Fruit fly (Drosophila melanogaster) whole organism, prepupa: Measurements from ENCODE around the gene CG13004.

Source experiments
- Blimp-1 ChIP-seq: fragments of 200-800 bp; sonication (Bioruptor generic); optimal IDR thresholded peaks from 3 replicates; lab custom pipeline; 2017; ENCODE audit warnings: missing biosample characterization, missing genetic modification characterization, mild to moderate bottlenecking, moderate library complexity, missing genetic modification reagents
- CG10631 ChIP-seq: fragments of 200-800 bp; sonication (Bioruptor generic); optimal IDR thresholded peaks from 2 replicates; lab custom pipeline; 2016; ENCODE audit warnings: missing biosample characterization, missing genetic modification characterization
- CG10669 ChIP-seq: fragments of 200-800 bp; sonication (Bioruptor generic); optimal IDR thresholded peaks from 3 replicates; lab custom pipeline; 2018; ENCODE audit warnings: missing biosample characterization, mild to moderate bottlenecking, missing genetic modification characterization, moderate library complexity
- CG11294 ChIP-seq: fragments of 200-800 bp; sonication (Bioruptor generic); IDR thresholded peaks from 2 replicates; pipeline ENCODE4 v1.3.6; 2022; ENCODE audit warnings: missing biosample characterization, missing genetic modification characterization
- CG11762 ChIP-seq: fragments of 200-800 bp; sonication (Bioruptor generic); optimal IDR thresholded peaks from 3 replicates; lab custom pipeline; 2016; ENCODE audit warnings: missing biosample characterization, missing genetic modification characterization; ENCODE audit not compliant: insufficient read depth
- CG11902 ChIP-seq: fragments of 200-800 bp; sonication (Bioruptor generic); optimal IDR thresholded peaks from 3 replicates; lab custom pipeline; 2016; ENCODE audit warnings: missing biosample characterization, missing genetic modification characterization
- CG15336 ChIP-seq: fragments of 200-800 bp; sonication (Bioruptor generic); IDR thresholded peaks from 2 replicates; pipeline ENCODE4 v1.3.6; 2022; ENCODE audit warnings: missing biosample characterization, missing genetic modification characterization
- CG16779 ChIP-seq: fragments of 200-800 bp; sonication (Bioruptor generic); optimal IDR thresholded peaks from 3 replicates; lab custom pipeline; 2017; ENCODE audit warnings: missing biosample characterization, mild to moderate bottlenecking, missing genetic modification characterization
- CG3032 ChIP-seq: fragments of 200-800 bp; optimal IDR thresholded peaks from 2 replicates; lab custom pipeline; 2019; ENCODE audit warnings: missing biosample characterization, mild to moderate bottlenecking, missing genetic modification characterization, moderate library complexity
- CG32006 ChIP-seq: fragments of 200-800 bp; sonication (Bioruptor generic); optimal IDR thresholded peaks from 3 replicates; lab custom pipeline; 2017; ENCODE audit warnings: missing biosample characterization, mild to moderate bottlenecking, missing genetic modification characterization
- CG34406 ChIP-seq: fragments of 200-800 bp; sonication (Bioruptor generic); optimal IDR thresholded peaks from 3 replicates; lab custom pipeline; 2016; ENCODE audit warnings: missing biosample characterization, missing genetic modification characterization
- CG3919 ChIP-seq: fragments of 200-800 bp; sonication (Bioruptor generic); optimal IDR thresholded peaks from 3 replicates; lab custom pipeline; 2016; ENCODE audit warnings: missing biosample characterization, missing genetic modification characterization
- CG4318 ChIP-seq: fragments of 200-800 bp; sonication (Bioruptor generic); optimal IDR thresholded peaks from 3 replicates; lab custom pipeline; 2017; ENCODE audit warnings: missing biosample characterization, mild to moderate bottlenecking, missing genetic modification characterization
- CG6163 ChIP-seq: fragments of 200-800 bp; sonication (Bioruptor generic); IDR thresholded peaks from 3 replicates; pipeline ENCODE4 v1.3.6; 2022; ENCODE audit warnings: missing biosample characterization, missing genetic modification characterization
- CG6276 ChIP-seq: fragments of 200-800 bp; sonication (Bioruptor generic); optimal IDR thresholded peaks from 2 replicates; lab custom pipeline; 2017; ENCODE audit warnings: missing biosample characterization, mild to moderate bottlenecking, missing genetic modification characterization
- CG6854 ChIP-seq: fragments of 200-800 bp; sonication (Bioruptor generic); optimal IDR thresholded peaks from 2 replicates; lab custom pipeline; 2017; ENCODE audit warnings: missing biosample characterization, mild to moderate bottlenecking, missing genetic modification characterization
- CG7368 ChIP-seq: fragments of 200-800 bp; sonication (Bioruptor generic); optimal IDR thresholded peaks from 3 replicates; lab custom pipeline; 2016; ENCODE audit warnings: missing biosample characterization, missing genetic modification characterization
- CG8119 ChIP-seq: fragments of 200-800 bp; sonication (Bioruptor generic); IDR thresholded peaks from 3 replicates; pipeline ENCODE4 v1.3.6; 2022; ENCODE audit warnings: missing biosample characterization, missing genetic modification characterization
- CG8632 ChIP-seq: fragments of 200-800 bp; sonication (Bioruptor generic); optimal IDR thresholded peaks from 3 replicates; lab custom pipeline; 2016; ENCODE audit warnings: missing biosample characterization, missing genetic modification characterization
- Eip75B ChIP-seq: fragments of 200-800 bp; sonication (Bioruptor generic); optimal IDR thresholded peaks from 3 replicates; lab custom pipeline; 2016; ENCODE audit warnings: missing biosample characterization, missing genetic modification characterization
- Eip78C ChIP-seq: fragments of 200-800 bp; sonication (Bioruptor generic); peaks from one replicate; lab custom pipeline; 2016; ENCODE audit warnings: missing biosample characterization, missing genetic modification characterization
- Eip93F ChIP-seq: fragments of 200-800 bp; sonication (Bioruptor generic); optimal IDR thresholded peaks from 2 replicates; lab custom pipeline; 2016; ENCODE audit warnings: missing biosample characterization, mild to moderate bottlenecking, missing genetic modification characterization
- Ets96B ChIP-seq: fragments of 200-800 bp; optimal IDR thresholded peaks from 2 replicates; lab custom pipeline; 2019; ENCODE audit warnings: missing biosample characterization, mild to moderate bottlenecking, missing genetic modification characterization, moderate library complexity
- Hr38 ChIP-seq: sonication (Bioruptor generic); optimal IDR thresholded peaks from 2 replicates; lab custom pipeline; 2016; ENCODE audit warnings: missing biosample characterization, missing genetic modification characterization
- Hr4 ChIP-seq: fragments of 200-800 bp; sonication (Bioruptor generic); optimal IDR thresholded peaks from 3 replicates; lab custom pipeline; 2016; ENCODE audit warnings: missing biosample characterization, missing genetic modification characterization
- Met ChIP-seq: fragments of 200-800 bp; sonication (Bioruptor generic); optimal IDR thresholded peaks from 3 replicates; lab custom pipeline; 2016; ENCODE audit warnings: missing biosample characterization, missing genetic modification characterization
- OdsH ChIP-seq: fragments of 200-800 bp; sonication (Bioruptor generic); optimal IDR thresholded peaks from 3 replicates; lab custom pipeline; 2016; ENCODE audit warnings: missing biosample characterization, missing genetic modification characterization
- Sox102F ChIP-seq: fragments of 200-800 bp; sonication (Bioruptor generic); optimal IDR thresholded peaks from 2 replicates; lab custom pipeline; 2016; ENCODE audit warnings: missing biosample characterization, mild to moderate bottlenecking, missing genetic modification characterization
- Sox14 ChIP-seq: fragments of 200-800 bp; sonication (Bioruptor generic); optimal IDR thresholded peaks from 3 replicates; lab custom pipeline; 2016; ENCODE audit warnings: missing biosample characterization, missing genetic modification characterization
- Sox15 ChIP-seq: fragments of 200-800 bp; sonication (Bioruptor generic); optimal IDR thresholded peaks from 3 replicates; lab custom pipeline; 2016; ENCODE audit warnings: missing biosample characterization, missing genetic modification characterization
- achi ChIP-seq: fragments of 200-800 bp; sonication (Bioruptor generic); optimal IDR thresholded peaks from 3 replicates; lab custom pipeline; 2016; ENCODE audit warnings: missing biosample characterization, missing genetic modification characterization
- acj6 ChIP-seq: fragments of 200-800 bp; sonication (Bioruptor generic); optimal IDR thresholded peaks from 3 replicates; lab custom pipeline; 2016; ENCODE audit warnings: missing biosample characterization, missing genetic modification characterization
- cyc ChIP-seq: fragments of 200-800 bp; sonication (Bioruptor generic); optimal IDR thresholded peaks from 3 replicates; lab custom pipeline; 2016; ENCODE audit warnings: missing biosample characterization, missing genetic modification characterization
- eg ChIP-seq: fragments of 200-800 bp; sonication (Bioruptor generic); IDR thresholded peaks from 3 replicates; pipeline ENCODE4 v1.3.6; 2022; ENCODE audit warnings: missing biosample characterization, missing genetic modification characterization
- esn ChIP-seq: fragments of 200-800 bp; sonication (Bioruptor generic); optimal IDR thresholded peaks from 2 replicates; lab custom pipeline; 2016; ENCODE audit warnings: missing biosample characterization, mild to moderate bottlenecking, missing genetic modification characterization, moderate library complexity
- fkh ChIP-seq: fragments of 200-800 bp; sonication (Bioruptor generic); optimal IDR thresholded peaks from 3 replicates; lab custom pipeline; 2017; ENCODE audit warnings: missing biosample characterization, mild to moderate bottlenecking, missing genetic modification characterization, moderate library complexity
- lz ChIP-seq: fragments of 200-800 bp; sonication (Bioruptor generic); optimal IDR thresholded peaks from 3 replicates; lab custom pipeline; 2016; ENCODE audit warnings: missing biosample characterization, missing genetic modification characterization
- pdm3 ChIP-seq: fragments of 200-800 bp; sonication (Bioruptor generic); optimal IDR thresholded peaks from 3 replicates; lab custom pipeline; 2016; ENCODE audit warnings: missing biosample characterization, missing genetic modification characterization
- salr ChIP-seq, 2 experiments: fragments of 200-800 bp; sonication (Bioruptor generic); optimal IDR thresholded peaks; 3 replicates each; lab custom pipeline; 2016 to 2018; ENCODE audit warnings: missing biosample characterization in 2 of 2, missing genetic modification characterization in 2 of 2, mild to moderate bottlenecking in 1 of 2
- spab ChIP-seq: fragments of 200-800 bp; sonication (Bioruptor generic); optimal IDR thresholded peaks from 2 replicates; lab custom pipeline; 2017; ENCODE audit warnings: missing biosample characterization, mild to moderate bottlenecking, missing genetic modification characterization, missing genetic modification reagents
- ss ChIP-seq, 2 experiments: fragments of 200-800 bp; sonication (Bioruptor generic); optimal IDR thresholded peaks; 2 replicates in 1 of 2; 3 replicates in 1 of 2; lab custom pipeline; 2017 to 2018; ENCODE audit warnings: mild to moderate bottlenecking in 2 of 2, missing biosample characterization in 2 of 2, missing genetic modification characterization in 2 of 2, moderate library complexity in 1 of 2
- svp ChIP-seq: fragments of 200-800 bp; sonication (Bioruptor generic); peaks from one replicate; lab custom pipeline; 2016; ENCODE audit warnings: missing biosample characterization, missing genetic modification characterization
- topi ChIP-seq: fragments of 200-800 bp; sonication (Bioruptor generic); optimal IDR thresholded peaks from 3 replicates; lab custom pipeline; 2016; ENCODE audit warnings: missing biosample characterization, missing genetic modification characterization

CG13004 gene

DNA sequence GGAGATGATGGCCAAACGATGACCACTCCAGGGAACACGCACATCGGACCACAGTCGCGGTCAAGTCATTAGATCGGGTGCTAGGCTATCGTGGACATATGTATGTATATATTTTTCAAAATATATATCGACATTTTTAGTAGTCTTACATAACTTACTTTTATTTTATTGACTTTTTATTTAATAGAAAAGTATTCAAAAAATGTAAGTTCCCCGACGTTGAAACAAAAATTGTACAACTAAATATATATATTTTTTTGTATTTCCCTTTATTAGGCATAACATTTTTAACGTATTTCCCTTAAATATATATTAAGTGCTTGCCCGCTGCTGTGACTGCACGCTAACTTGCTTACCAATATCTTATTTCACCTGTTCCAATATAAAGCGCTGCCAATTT is 20.2 kb downstream of the CG13004 start (continued):
- TF ChIP-seq CG6276 (GFP tag; lab: Kevin White, UChicago), result peak; percentile 35

- peak; percentile 14 for TF ChIP-seq CG10669 (GFP tag; lab: Kevin White, UChicago)
- TF ChIP-seq Eip78C, result peak; percentile 69
- TF ChIP-seq fkh (GFP tag; lab: Kevin White, UChicago), result no peak
- peak; percentile 60 for TF ChIP-seq svp (GFP tag; lab: Kevin White, UChicago)
- peak; percentile 26; the same call in 1 of the 2 replicates for TF ChIP-seq CG11294
- peak; percentile 16 for TF ChIP-seq CG3919 (GFP tag; lab: Kevin White, UChicago)
- no peak for TF ChIP-seq CG6854 (GFP tag; lab: Kevin White, UChicago)
- TF ChIP-seq Sox15 (GFP tag; lab: Kevin White, UChicago), result no peak
- TF ChIP-seq Met (GFP tag; lab: Kevin White, UChicago), result peak; percentile 7
- TF ChIP-seq Eip93F (GFP tag; lab: Kevin White, UChicago), result no peak
- no peak for TF ChIP-seq CG11902 (GFP tag; lab: Kevin White, UChicago)
- peak; percentile 1 for TF ChIP-seq Ets96B (tag; lab: Kevin White, UChicago)
- TF ChIP-seq Eip75B, result no peak
- TF ChIP-seq CG10631 (GFP tag; lab: Kevin White, UChicago), result peak; percentile 6
- TF ChIP-seq Hr4 (GFP tag; lab: Kevin White, UChicago), result peak; percentile 18
- TF ChIP-seq CG6163, result 0 out of 3 replicates have a peak, but pooled peaks have one; percentile 26
- peak; percentile 40; the same call in 1 of the 3 replicates for TF ChIP-seq eg (GFP tag; lab: Robert Waterston, UW)
- TF ChIP-seq CG15336 (GFP tag; lab: Robert Waterston, UW), result 0 out of 2 replicates have a peak, but pooled peaks have one; percentile 44
- peak; percentile 12 for TF ChIP-seq acj6 (GFP tag; lab: Kevin White, UChicago)
- TF ChIP-seq CG7368 (GFP tag; lab: Kevin White, UChicago), result peak; percentile 4
- peak; percentile 29 for TF ChIP-seq topi (GFP tag; lab: Kevin White, UChicago)
- TF ChIP-seq OdsH, result peak; percentile 31
- peak; percentile 38 for TF ChIP-seq CG32006 (GFP tag; lab: Kevin White, UChicago)
- no peak for TF ChIP-seq CG11762
- peak; percentile 7 for TF ChIP-seq pdm3 (GFP tag; lab: Kevin White, UChicago)
Measured at dm6 chrX:16814351-16814750, 21.0 kb downstream of the CG13004 start.

DNA sequence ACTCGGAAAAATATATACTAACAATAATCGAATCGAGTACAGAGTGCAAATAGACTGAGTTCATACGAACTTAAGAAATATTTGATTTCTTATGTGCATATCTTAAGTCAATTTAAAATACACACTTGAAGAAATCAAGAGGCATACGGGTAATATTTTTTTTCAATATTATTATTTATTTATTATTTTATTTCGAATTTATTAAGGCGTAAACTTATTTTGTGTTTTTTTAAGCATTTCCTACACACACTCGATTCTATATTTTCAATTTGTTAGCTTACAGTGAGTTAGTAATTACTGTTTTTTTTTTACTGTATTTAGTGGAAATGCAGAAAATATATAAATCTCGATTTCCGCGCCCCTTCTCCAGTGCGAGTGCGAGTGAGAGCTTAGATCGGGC is 22.1 kb downstream of the CG13004 start:
- peak; percentile 47 for TF ChIP-seq Eip78C
- peak; percentile 8 for TF ChIP-seq CG8632 (GFP tag; lab: Kevin White, UChicago)
- no peak for TF ChIP-seq achi (GFP tag; lab: Kevin White, UChicago)
- TF ChIP-seq CG34406 (GFP tag; lab: Kevin White, UChicago), result peak; percentile 13
- no peak for TF ChIP-seq Ets96B (tag; lab: Kevin White, UChicago)
- peak; percentile 15; the same call in 1 of the 2 replicates for TF ChIP-seq CG15336 (GFP tag; lab: Robert Waterston, UW)
- TF ChIP-seq CG8119 (GFP tag; lab: Robert Waterston, UW), result peak; percentile 25; the same call in 1 of the 3 replicates
- no peak for TF ChIP-seq ss (GFP tag; optimal IDR thresholded peaks at IDR 0.05; lab: Kevin White, UChicago)

DNA sequence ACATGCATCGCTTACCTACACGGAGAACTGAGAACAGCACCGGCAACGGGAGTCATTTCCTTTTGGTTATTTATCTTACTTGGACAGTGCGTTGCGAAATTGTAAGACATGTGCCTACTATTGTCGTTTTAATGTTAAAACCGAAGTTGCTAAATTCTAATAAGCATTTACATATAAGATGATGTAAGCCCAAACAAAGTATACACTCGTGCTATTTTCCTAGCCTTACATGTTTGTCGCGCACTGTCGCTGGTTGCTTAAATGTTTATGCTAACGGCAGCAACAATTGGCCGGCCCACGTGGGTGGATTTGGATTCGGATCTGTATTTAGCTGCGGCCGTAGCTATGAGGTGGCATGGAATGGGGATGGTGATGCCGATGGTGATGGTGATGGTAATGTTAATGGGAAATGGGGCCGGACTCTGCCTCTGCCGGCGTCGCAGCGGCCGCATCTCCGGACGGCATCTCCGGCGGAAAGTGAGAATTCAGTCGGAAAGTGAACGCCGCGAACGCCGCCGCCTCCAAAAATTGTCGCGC is 24.0 kb downstream of the CG13004 start, which contains the start of gene CG4829:
Gene CG4829, plus strand, starts transcription at position 487 of the 537 bp plus-strand sequence.
- TF ChIP-seq cyc (GFP tag; lab: Kevin White, UChicago) (peak; percentile 63), CG4318 (GFP tag; lab: Kevin White, UChicago) (no peak), salr (GFP tag; optimal IDR thresholded peaks at IDR 0.05; lab: Kevin White, UChicago) (no peak), Blimp-1 (GFP tag; lab: Kevin White, UChicago) (no peak), CG6163 (peak; percentile 77), CG8119 (GFP tag; lab: Robert Waterston, UW) (no peak), esn (GFP tag; lab: Kevin White, UChicago) (peak; percentile 45), pdm3 (GFP tag; lab: Kevin White, UChicago) (peak; percentile 50), CG3919 (GFP tag; lab: Kevin White, UChicago) (peak; percentile 65), Sox102F (peak; percentile 26), CG15336 (GFP tag; lab: Robert Waterston, UW) (peak; percentile 67; the same call in 1 of the 2 replicates), Sox15 (GFP tag; lab: Kevin White, UChicago) (peak; percentile 18), CG34406 (GFP tag; lab: Kevin White, UChicago) (peak; percentile 29), acj6 (GFP tag; lab: Kevin White, UChicago) (peak; percentile 36), Hr38 (GFP tag; lab: Kevin White, UChicago) (no peak), CG16779 (tag; lab: Kevin White, UChicago) (no peak), Eip75B (no peak), CG6276 (GFP tag; lab: Kevin White, UChicago) (no peak), Eip93F (GFP tag; lab: Kevin White, UChicago) (no peak), CG3032 (tag; lab: Kevin White, UChicago) (peak; percentile 21), lz (GFP tag; lab: Kevin White, UChicago) (peak; percentile 42), spab (no peak), eg (GFP tag; lab: Robert Waterston, UW) (peak; percentile 79), CG8632 (GFP tag; lab: Kevin White, UChicago) (peak; percentile 31), Sox14 (GFP tag; lab: Kevin White, UChicago) (peak; percentile 23)
